Fruit fly (Drosophila melanogaster) whole organism, embryonic: Measurements from ENCODE around the gene slow.

Experiments used
- Abd-B ChIP-seq: fragments of 200-800 bp; sonication (Bioruptor generic); optimal IDR thresholded peaks from 2 replicates; lab custom pipeline; 2018; ENCODE audit warnings: missing biosample characterization, mild to moderate bottlenecking, missing genetic modification characterization, moderate library complexity
- Bteb2 ChIP-seq: fragments of 200-800 bp; sonication (Bioruptor generic); optimal IDR thresholded peaks from 2 replicates; lab custom pipeline; 2016; ENCODE audit warnings: missing biosample characterization, missing genetic modification characterization
- CG10321 ChIP-seq: fragments of 200-800 bp; sonication (Bioruptor generic); IDR thresholded peaks from 2 replicates; pipeline ENCODE4 v1.3.6; 2022; ENCODE audit warnings: missing biosample characterization, missing genetic modification characterization
- CG12744 ChIP-seq: fragments of 200-800 bp; sonication (Bioruptor generic); optimal IDR thresholded peaks from 2 replicates; lab custom pipeline; 2016; ENCODE audit warnings: missing biosample characterization, missing genetic modification characterization
- CG13123 ChIP-seq: fragments of 200-800 bp; sonication (Bioruptor generic); optimal IDR thresholded peaks from 2 replicates; lab custom pipeline; 2016; ENCODE audit warnings: missing biosample characterization, missing genetic modification characterization
- CG13296 ChIP-seq: fragments of 200-800 bp; sonication (Bioruptor generic); optimal IDR thresholded peaks from 3 replicates; lab custom pipeline; 2018; ENCODE audit warnings: missing biosample characterization, mild to moderate bottlenecking, missing genetic modification characterization
- CG13624 ChIP-seq: fragments of 200-800 bp; sonication (Bioruptor generic); optimal IDR thresholded peaks from 2 replicates; lab custom pipeline; 2016; ENCODE audit warnings: missing biosample characterization, missing genetic modification characterization
- CG14860 ChIP-seq: fragments of 200-800 bp; sonication (Bioruptor generic); IDR thresholded peaks from 3 replicates; pipeline ENCODE4 v1.3.6; 2022; ENCODE audit warnings: missing biosample characterization, missing genetic modification characterization; ENCODE audit not compliant: partially characterized antibody
- CG15696 ChIP-seq: fragments of 200-800 bp; sonication (Bioruptor generic); optimal IDR thresholded peaks from 2 replicates; lab custom pipeline; 2019; ENCODE audit warnings: missing biosample characterization, mild to moderate bottlenecking, missing genetic modification characterization, moderate library complexity
- CG17361 ChIP-seq: fragments of 200-800 bp; sonication (Bioruptor generic); IDR thresholded peaks from 3 replicates; pipeline ENCODE4 v1.3.6; 2022; ENCODE audit warnings: missing biosample characterization, missing genetic modification characterization
- CG17829 ChIP-seq: fragments of 200-800 bp; optimal IDR thresholded peaks from 2 replicates; lab custom pipeline; 2019; ENCODE audit warnings: missing biosample characterization, mild to moderate bottlenecking, missing genetic modification characterization, moderate library complexity
- CG1832 ChIP-seq: fragments of 200-800 bp; sonication (Bioruptor generic); optimal IDR thresholded peaks from 2 replicates; lab custom pipeline; 2017; ENCODE audit warnings: missing biosample characterization, mild to moderate bottlenecking, missing genetic modification characterization, inconsistent platforms
- CG31388 ChIP-seq: fragments of 200-800 bp; sonication (Bioruptor generic); optimal IDR thresholded peaks from 2 replicates; lab custom pipeline; 2016; ENCODE audit warnings: missing biosample characterization, missing genetic modification characterization
- CG34224 ChIP-seq: fragments of 200-800 bp; sonication (Bioruptor generic); IDR thresholded peaks from 3 replicates; pipeline ENCODE4 v1.3.6; 2022; ENCODE audit warnings: missing biosample characterization, missing genetic modification characterization; ENCODE audit not compliant: partially characterized antibody
- CG6175 ChIP-seq: fragments of 200-800 bp; sonication (Bioruptor generic); IDR thresholded peaks from 3 replicates; pipeline ENCODE4 v1.3.6; 2022; ENCODE audit warnings: missing biosample characterization, missing genetic modification characterization
- CG6791 ChIP-seq: fragments of 200-800 bp; sonication (Bioruptor generic); IDR thresholded peaks from 3 replicates; pipeline ENCODE4 v1.3.6; 2022; ENCODE audit warnings: missing biosample characterization, missing genetic modification characterization; ENCODE audit not compliant: partially characterized antibody
- CG7745 ChIP-seq: fragments of 200-800 bp; sonication (Bioruptor generic); optimal IDR thresholded peaks from 2 replicates; lab custom pipeline; 2018; ENCODE audit warnings: missing biosample characterization, mild to moderate bottlenecking, missing genetic modification characterization, moderate library complexity
- CG7786 ChIP-seq: fragments of 200-800 bp; sonication (Bioruptor generic); optimal IDR thresholded peaks from 2 replicates; lab custom pipeline; 2016; ENCODE audit warnings: missing biosample characterization, missing genetic modification characterization
- CG9817 ChIP-seq: fragments of 200-800 bp; sonication (Bioruptor generic); optimal IDR thresholded peaks from 2 replicates; lab custom pipeline; 2018; ENCODE audit warnings: missing biosample characterization, mild to moderate bottlenecking, missing genetic modification characterization, moderate library complexity
- Dek ChIP-seq: fragments of 200-800 bp; sonication (Bioruptor generic); optimal IDR thresholded peaks from 3 replicates; lab custom pipeline; 2019; ENCODE audit warnings: missing biosample characterization, mild to moderate bottlenecking, missing genetic modification characterization, moderate library complexity
- Dll ChIP-seq: fragments of 200-800 bp; sonication (Bioruptor generic); IDR thresholded peaks from 4 replicates; pipeline ENCODE4 v1.3.6; 2022; ENCODE audit warnings: missing biosample characterization, missing genetic modification characterization; ENCODE audit not compliant: partially characterized antibody
- HLH3B ChIP-seq: fragments of 200-800 bp; sonication (Bioruptor generic); IDR thresholded peaks from 2 replicates; pipeline ENCODE4 v1.3.6; 2022; ENCODE audit warnings: missing biosample characterization, missing genetic modification characterization
- HLH54F ChIP-seq: fragments of 200-800 bp; sonication (Bioruptor generic); optimal IDR thresholded peaks from 3 replicates; lab custom pipeline; 2016; ENCODE audit warnings: missing biosample characterization, missing genetic modification characterization
- HLHmδ ChIP-seq: fragments of 200-800 bp; sonication (Bioruptor generic); optimal IDR thresholded peaks from 2 replicates; lab custom pipeline; 2018; ENCODE audit warnings: missing biosample characterization, mild to moderate bottlenecking, missing genetic modification characterization, moderate library complexity
- Oaz ChIP-seq: fragments of 200-800 bp; sonication (Bioruptor generic); IDR thresholded peaks from 2 replicates; pipeline ENCODE4 v1.3.6; 2022; ENCODE audit warnings: missing biosample characterization, missing genetic modification characterization
- Oli ChIP-seq: fragments of 200-800 bp; sonication (Bioruptor generic); optimal IDR thresholded peaks from 2 replicates; lab custom pipeline; 2018; ENCODE audit warnings: missing biosample characterization, mild to moderate bottlenecking, missing genetic modification characterization, moderate library complexity
- Ssrp ChIP-seq: fragments of 200-800 bp; sonication (Bioruptor generic); optimal IDR thresholded peaks from 2 replicates; lab custom pipeline; 2018; ENCODE audit warnings: missing biosample characterization, mild to moderate bottlenecking, missing genetic modification characterization, moderate library complexity
- Vsx1 ChIP-seq: fragments of 200-800 bp; sonication (Bioruptor generic); optimal IDR thresholded peaks from 2 replicates; lab custom pipeline; 2017; ENCODE audit warnings: missing biosample characterization, mild to moderate bottlenecking, missing genetic modification characterization, missing genetic modification reagents
- YL-1 ChIP-seq: fragments of 200-800 bp; sonication (Bioruptor generic); optimal IDR thresholded peaks from 3 replicates; lab custom pipeline; 2017; ENCODE audit warnings: missing biosample characterization, mild to moderate bottlenecking, missing genetic modification characterization
- abd-A ChIP-seq: fragments of 200-800 bp; sonication (Bioruptor generic); optimal IDR thresholded peaks from 3 replicates; lab custom pipeline; 2019; ENCODE audit warnings: missing biosample characterization, mild to moderate bottlenecking, missing genetic modification characterization, moderate library complexity
- br ChIP-seq: fragments of >200 bp; optimal IDR thresholded peaks from 2 replicates; lab custom pipeline; 2017
- corto ChIP-seq: fragments of 200-800 bp; sonication (Bioruptor generic); optimal IDR thresholded peaks from 2 replicates; lab custom pipeline; 2016; ENCODE audit warnings: missing biosample characterization, mild to moderate bottlenecking, missing genetic modification characterization, moderate library complexity
- croc ChIP-seq: fragments of 200-800 bp; sonication (Bioruptor generic); conservative IDR thresholded peaks from 3 replicates; pipeline ENCODE4 v1.3.6; 2022; ENCODE audit warnings: missing biosample characterization, missing genetic modification characterization
- danr ChIP-seq: fragments of 200-800 bp; sonication (Bioruptor generic); IDR thresholded peaks from 2 replicates; pipeline ENCODE4 v1.3.6; 2022; ENCODE audit warnings: missing biosample characterization, missing genetic modification characterization
- dm ChIP-seq: fragments of 200-800 bp; sonication (Bioruptor generic); optimal IDR thresholded peaks from 3 replicates; lab custom pipeline; 2016; ENCODE audit warnings: missing biosample characterization, missing genetic modification characterization
- ems ChIP-seq: fragments of 200-800 bp; sonication (Bioruptor generic); optimal IDR thresholded peaks from 3 replicates; lab custom pipeline; 2016; ENCODE audit warnings: missing biosample characterization, missing genetic modification characterization
- gce ChIP-seq: fragments of 200-800 bp; sonication (Bioruptor generic); IDR thresholded peaks from 3 replicates; pipeline ENCODE4 v1.3.6; 2022; ENCODE audit warnings: missing biosample characterization, missing genetic modification characterization
- gcm ChIP-seq: fragments of 200-800 bp; sonication (Bioruptor generic); optimal IDR thresholded peaks from 2 replicates; lab custom pipeline; 2019; ENCODE audit warnings: missing biosample characterization, mild to moderate bottlenecking, missing genetic modification characterization, moderate library complexity
- gcm2 ChIP-seq: fragments of 200-800 bp; sonication (Bioruptor generic); optimal IDR thresholded peaks from 2 replicates; lab custom pipeline; 2016; ENCODE audit warnings: missing biosample characterization, missing genetic modification characterization
- gem ChIP-seq: fragments of 200-800 bp; sonication (Bioruptor generic); optimal IDR thresholded peaks from 2 replicates; lab custom pipeline; 2019; ENCODE audit warnings: missing biosample characterization, mild to moderate bottlenecking, missing genetic modification characterization, moderate library complexity
- gt ChIP-seq: fragments of 200-800 bp; sonication (Bioruptor generic); IDR thresholded peaks from 2 replicates; pipeline ENCODE4 v1.3.6; 2022; ENCODE audit warnings: missing biosample characterization, missing genetic modification characterization
- hbn ChIP-seq: fragments of 200-800 bp; sonication (Bioruptor generic); IDR thresholded peaks from 2 replicates; pipeline ENCODE4 v1.3.6; 2022; ENCODE audit warnings: missing biosample characterization, missing genetic modification characterization; ENCODE audit not compliant: partially characterized antibody
- jigr1 ChIP-seq: fragments of 200-800 bp; sonication (Bioruptor generic); IDR thresholded peaks from 3 replicates; pipeline ENCODE4 v1.3.6; 2022; ENCODE audit warnings: missing biosample characterization, missing genetic modification characterization
- jumu ChIP-seq: fragments of 200-800 bp; sonication (Bioruptor generic); optimal IDR thresholded peaks from 3 replicates; lab custom pipeline; 2016; ENCODE audit warnings: missing biosample characterization, missing genetic modification characterization
- onecut ChIP-seq: fragments of 200-800 bp; sonication (Bioruptor generic); IDR thresholded peaks from 2 replicates; pipeline ENCODE4 v1.3.6; 2022; ENCODE audit warnings: missing biosample characterization, missing genetic modification characterization
- rib ChIP-seq: fragments of 200-800 bp; sonication (Bioruptor generic); IDR thresholded peaks from 2 replicates; pipeline ENCODE4 v1.3.6; 2022; ENCODE audit warnings: missing biosample characterization, missing genetic modification characterization
- slp2 ChIP-seq: fragments of 200-800 bp; sonication (Bioruptor generic); optimal IDR thresholded peaks from 2 replicates; lab custom pipeline; 2016; ENCODE audit warnings: missing biosample characterization, missing genetic modification characterization
- sr ChIP-seq: fragments of 200-800 bp; sonication (Bioruptor generic); IDR thresholded peaks from 3 replicates; pipeline ENCODE4 v1.3.6; 2022; ENCODE audit warnings: missing biosample characterization, missing genetic modification characterization
- tx ChIP-seq: fragments of 200-800 bp; sonication (Bioruptor generic); optimal IDR thresholded peaks from 2 replicates; lab custom pipeline; 2016; ENCODE audit warnings: missing biosample characterization, missing genetic modification characterization
- wek ChIP-seq: fragments of 200-800 bp; sonication (Bioruptor generic); optimal IDR thresholded peaks from 3 replicates; lab custom pipeline; 2018; ENCODE audit warnings: missing biosample characterization, mild to moderate bottlenecking, missing genetic modification characterization, moderate library complexity

The slow gene

dm6 chr3L:4406653-4407257 is 22.5 kb downstream of the slow start, which contains the start of gene TP53INP (continued):
- TF ChIP-seq tx (peak; percentile 44), gcm2 (no peak), CG10321 (GFP tag; lab: Robert Waterston, UW) (no peak), CG7745 (tag; lab: Kevin White, UChicago) (no peak), jigr1 (GFP tag; lab: Robert Waterston, UW) (peak; percentile 73), CG13624 (peak; percentile 77), CG13296 (GFP tag; lab: Kevin White, UChicago) (peak; percentile 83), CG7786 (peak; percentile 73), Ssrp (tag; lab: Kevin White, UChicago) (peak; percentile 89), br (lab: Kevin White, UChicago) (no peak), CG9817 (peak; percentile 83), CG6175 (peak; percentile 68; the same call in 2 of the 3 replicates), rib (GFP tag; lab: Robert Waterston, UW) (peak; percentile 37; the same call in 1 of the 2 replicates), gcm (GFP tag; lab: Kevin White, UChicago) (peak; percentile 90), slp2 (GFP tag; lab: Kevin White, UChicago) (peak; percentile 69), sr (GFP tag; lab: Robert Waterston, UW) (no peak), CG17361 (GFP tag; lab: Robert Waterston, UW) (peak; percentile 96), CG13123 (GFP tag; lab: Kevin White, UChicago) (peak; percentile 14), gem (tag; lab: Kevin White, UChicago) (peak; percentile 96), hbn (GFP tag; lab: Robert Waterston, UW) (no peak), Vsx1 (GFP tag; lab: Kevin White, UChicago) (peak; percentile 52), CG12744 (GFP tag; lab: Kevin White, UChicago) (peak; percentile 43), HLH54F (peak; percentile 68), ems (GFP tag; lab: Kevin White, UChicago) (peak; percentile 77), danr (GFP tag; lab: Robert Waterston, UW) (peak; percentile 57; the same call in 1 of the 2 replicates), CG31388 (GFP tag; lab: Kevin White, UChicago) (peak; percentile 37), CG14860 (no peak), gt (GFP tag; lab: Robert Waterston, UW) (peak; percentile 33; the same call in 1 of the 2 replicates), Abd-B (GFP tag; lab: Kevin White, UChicago) (peak; percentile 88), CG1832 (GFP tag; lab: Kevin White, UChicago) (no peak), CG17829 (tag; lab: Kevin White, UChicago) (peak; percentile 89), gce (GFP tag; lab: Robert Waterston, UW) (no peak), CG34224 (GFP tag; lab: Robert Waterston, UW) (peak; percentile 30; the same call in 2 of the 3 replicates), dm (GFP tag; lab: Kevin White, UChicago) (peak; percentile 63), HLH3B (peak; percentile 68), croc (peak; percentile 75), Dek (tag; lab: Kevin White, UChicago) (peak; percentile 82), Dll (GFP tag; lab: Robert Waterston, UW) (no peak), Oaz (GFP tag; lab: Robert Waterston, UW) (peak; percentile 40; the same call in 1 of the 2 replicates), abd-A (no peak), onecut (GFP tag; lab: Robert Waterston, UW) (peak; percentile 66), Oli (tag; lab: Kevin White, UChicago) (peak; percentile 95), wek (GFP tag; lab: Kevin White, UChicago) (peak; percentile 58), CG15696 (peak; percentile 84), corto (peak; percentile 61), YL-1 (GFP tag; lab: Kevin White, UChicago) (peak; percentile 55), jumu (GFP tag; lab: Kevin White, UChicago) (peak; percentile 69), CG6791 (peak; percentile 41; the same call in 1 of the 3 replicates), HLHmδ (GFP tag; lab: Kevin White, UChicago) (peak; percentile 67), Bteb2 (GFP tag; lab: Kevin White, UChicago) (peak; percentile 71)
